Worm (Caenorhabditis elegans): ENCODE results near the gene F41C3.1.
A peak's percentile ranks its signal among the peaks of the same experiment; 100 is the strongest.

F41C3.1 gene

ce11 chrII:4747063-4747462 is 5.0 kb upstream of the F41C3.1 start (continued):
- TF ChIP-seq ztf-11 (tag; optimal IDR thresholded peaks at IDR 0.05) = no peak
- TF ChIP-seq fos-1 (tag; optimal IDR thresholded peaks at IDR 0.05) = no peak
- TF ChIP-seq mab-5 (tag; optimal IDR thresholded peaks at IDR 0.05) = no peak
- no peak for TF ChIP-seq ztf-4 (tag; optimal IDR thresholded peaks at IDR 0.05)
- TF ChIP-seq R02D3.7 (tag; optimal IDR thresholded peaks at IDR 0.05) = no peak
- TF ChIP-seq egl-27 (tag; optimal IDR thresholded peaks at IDR 0.05) = no peak

ce11 chrII:4747697-4748096 is 4.4 kb upstream of the F41C3.1 start:
- TF ChIP-seq crh-2 (tag; optimal IDR thresholded peaks at IDR 0.05) = peak; percentile 69
- peak; percentile 28 for TF ChIP-seq nhr-25 (tag; optimal IDR thresholded peaks at IDR 0.05)
- TF ChIP-seq alr-1 (tag; optimal IDR thresholded peaks at IDR 0.05) = no peak
- TF ChIP-seq gmeb-1 (tag; optimal IDR thresholded peaks at IDR 0.05) = peak; percentile 28
- peak; percentile 31 for TF ChIP-seq sma-9 (GFP tag; optimal IDR thresholded peaks at IDR 0.05)
- TF ChIP-seq sma-9 (tag; optimal IDR thresholded peaks at IDR 0.05) = no peak
- TF ChIP-seq lin-13 (GFP tag; optimal IDR thresholded peaks at IDR 0.05) = no peak
- no peak for TF ChIP-seq mbf-1 (tag; optimal IDR thresholded peaks at IDR 0.05)
- no peak for TF ChIP-seq nhr-21 (tag; optimal IDR thresholded peaks at IDR 0.05)
- no peak for TF ChIP-seq nhr-12 (tag; optimal IDR thresholded peaks at IDR 0.05)
- no peak for TF ChIP-seq blmp-1 (tag; optimal IDR thresholded peaks at IDR 0.05; ENCODE audit: insufficient read depth)

ce11 chrII:4748374-4748773 is 3.7 kb upstream of the F41C3.1 start:
- TF ChIP-seq nhr-25 (tag; optimal IDR thresholded peaks at IDR 0.05) = peak; percentile 55
- TF ChIP-seq blmp-1 (tag; optimal IDR thresholded peaks at IDR 0.05; ENCODE audit: insufficient read depth) = peak; percentile 21
- no peak for TF ChIP-seq nhr-10 (tag; optimal IDR thresholded peaks at IDR 0.05)
- peak; percentile 54 for TF ChIP-seq nhr-21 (tag; optimal IDR thresholded peaks at IDR 0.05)
- peak; percentile 44 for TF ChIP-seq sma-9 (GFP tag; optimal IDR thresholded peaks at IDR 0.05)
- no peak for TF ChIP-seq sma-9 (tag; optimal IDR thresholded peaks at IDR 0.05)
- TF ChIP-seq nhr-6 (tag; optimal IDR thresholded peaks at IDR 0.05) = no peak
- TF ChIP-seq sma-3 (GFP tag; optimal IDR thresholded peaks at IDR 0.05) = peak; percentile 43

DNA sequence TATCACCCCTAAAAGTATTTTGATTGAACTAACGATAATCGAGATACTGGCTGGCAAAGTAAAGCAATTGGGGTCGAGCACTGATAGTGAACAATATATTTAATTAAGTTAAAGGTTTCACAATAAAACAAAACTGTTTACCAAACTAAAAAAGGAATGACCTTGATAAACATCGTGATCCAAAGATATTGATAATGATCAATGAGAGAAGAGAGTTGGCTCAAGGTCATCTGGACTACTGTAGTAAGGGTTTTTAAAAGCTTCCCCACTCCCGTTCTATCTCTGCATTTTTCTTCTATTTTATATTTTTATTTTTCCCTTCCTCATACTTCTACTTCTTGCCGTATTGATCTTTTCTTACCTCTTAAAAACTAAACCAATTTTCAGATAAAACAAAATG is 2.5 kb upstream of the F41C3.1 start, which contains the start of gene F41C3.2:
Gene F41C3.2 (plus strand): TSS at position 388 of the 400 bp plus-strand sequence.
- TF ChIP-seq ama-1 (optimal IDR thresholded peaks at IDR 0.05) (peak; percentile 41), blmp-1 (tag; optimal IDR thresholded peaks at IDR 0.05; ENCODE audit: insufficient read depth) (peak; percentile 33), unc-62 (GFP tag; optimal IDR thresholded peaks at IDR 0.05) (no peak), gmeb-1 (tag; optimal IDR thresholded peaks at IDR 0.05) (no peak), ztf-1 (GFP tag; conservative IDR thresholded peaks at IDR 0.05) (no peak), ceh-16 (tag; optimal IDR thresholded peaks at IDR 0.05) (no peak), nhr-25 (tag; optimal IDR thresholded peaks at IDR 0.05) (peak; percentile 35), sma-9 (GFP tag; optimal IDR thresholded peaks at IDR 0.05) (peak; percentile 57), sma-9 (tag; optimal IDR thresholded peaks at IDR 0.05) (no peak), ceh-82 (tag; optimal IDR thresholded peaks at IDR 0.05) (no peak), nhr-21 (tag; optimal IDR thresholded peaks at IDR 0.05) (peak; percentile 4), nhr-11 (tag; optimal IDR thresholded peaks at IDR 0.05) (no peak), skn-1 (tag; optimal IDR thresholded peaks at IDR 0.05) (no peak), lsy-2 (tag; optimal IDR thresholded peaks at IDR 0.05) (no peak), unc-39 (tag; optimal IDR thresholded peaks at IDR 0.05) (no peak), ZK546.5 (tag; optimal IDR thresholded peaks at IDR 0.05) (no peak)

DNA sequence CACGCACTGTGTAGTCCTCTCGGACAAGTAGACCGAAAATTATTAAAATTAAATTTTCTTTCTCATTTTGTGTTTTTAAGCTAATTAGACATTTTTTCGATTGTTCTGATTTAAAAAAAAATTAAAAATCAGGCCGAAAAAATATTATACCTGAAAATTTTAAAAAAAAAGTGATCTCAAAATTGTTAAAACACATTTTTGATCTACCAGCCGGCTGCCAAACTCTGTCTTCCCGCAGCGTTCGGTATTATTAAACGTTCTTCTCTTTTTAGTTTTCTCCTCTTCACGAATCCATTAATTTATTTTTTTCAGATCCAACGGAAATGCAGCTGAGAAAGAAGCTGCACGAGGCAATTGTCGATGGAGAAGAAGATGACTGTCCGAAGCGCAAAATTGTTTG is 1.0 kb downstream of the F41C3.1 start, which contains the start of gene C27D9.1:
Gene C27D9.1 (plus strand): TSS at position 281 of the 400 bp plus-strand sequence.
- TF ChIP-seq ztf-11 (tag; optimal IDR thresholded peaks at IDR 0.05) = no peak
- TF ChIP-seq peb-1 (tag; optimal IDR thresholded peaks at IDR 0.05) = no peak
- TF ChIP-seq nhr-23 (tag; optimal IDR thresholded peaks at IDR 0.05) = no peak

ce11 chrII:4755654-4756053 is 3.5 kb downstream of the F41C3.1 start:
- TF ChIP-seq sma-3 (GFP tag; optimal IDR thresholded peaks at IDR 0.05) (no peak), zag-1 (tag; optimal IDR thresholded peaks at IDR 0.05) (no peak), gmeb-1 (tag; optimal IDR thresholded peaks at IDR 0.05) (no peak), nhr-23 (tag; optimal IDR thresholded peaks at IDR 0.05) (no peak), mab-5 (tag; optimal IDR thresholded peaks at IDR 0.05) (no peak), nhr-11 (tag; optimal IDR thresholded peaks at IDR 0.05) (no peak), peb-1 (tag; optimal IDR thresholded peaks at IDR 0.05) (no peak), elt-1 (tag; optimal IDR thresholded peaks at IDR 0.05) (no peak), lsy-2 (tag; optimal IDR thresholded peaks at IDR 0.05) (no peak), ceh-16 (tag; optimal IDR thresholded peaks at IDR 0.05) (no peak), nhr-6 (tag; optimal IDR thresholded peaks at IDR 0.05) (no peak), R02D3.7 (tag; optimal IDR thresholded peaks at IDR 0.05) (no peak), nhr-77 (tag; optimal IDR thresholded peaks at IDR 0.05) (no peak), ztf-11 (tag; optimal IDR thresholded peaks at IDR 0.05) (no peak), C34F6.9 (tag; optimal IDR thresholded peaks at IDR 0.05) (no peak), unc-55 (GFP tag; optimal IDR thresholded peaks at IDR 0.05) (no peak), lin-11 (tag; optimal IDR thresholded peaks at IDR 0.05) (no peak), ZK546.5 (tag; optimal IDR thresholded peaks at IDR 0.05) (no peak), mbf-1 (tag; optimal IDR thresholded peaks at IDR 0.05) (no peak)
